Worm (Caenorhabditis elegans): ENCODE results near the gene vit-1.

DNA sequence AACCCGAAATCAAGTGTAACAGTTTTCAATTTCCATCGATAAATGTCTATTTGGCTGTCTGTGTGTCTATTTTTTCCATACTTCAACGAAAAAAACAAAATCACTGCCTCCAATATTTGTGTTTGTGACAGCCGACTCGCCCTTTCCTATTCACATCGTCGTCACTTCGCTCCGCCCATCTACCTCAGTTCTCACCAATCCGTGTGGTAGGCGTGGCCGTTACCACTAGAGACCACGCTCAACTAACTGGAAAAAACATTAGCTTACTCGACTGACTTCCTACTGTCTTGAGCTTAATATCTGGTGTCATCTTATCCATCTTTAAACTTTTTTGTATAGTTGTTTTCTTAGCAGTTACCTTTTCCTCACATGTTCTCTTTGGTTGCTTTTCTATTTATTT lies 17.7 kb downstream of the vit-1 start:
- TF ChIP-seq fos-1 (tag; optimal IDR thresholded peaks at IDR 0.05) (no peak), tra-1 (GFP tag; IDR thresholded peaks at IDR 0.05) (no peak), nhr-6 (tag; optimal IDR thresholded peaks at IDR 0.05) (no peak), ceh-82 (tag; optimal IDR thresholded peaks at IDR 0.05) (no peak), lin-13 (GFP tag; optimal IDR thresholded peaks at IDR 0.05) (no peak), mdl-1 (tag; optimal IDR thresholded peaks at IDR 0.05) (no peak), hif-1 (tag; optimal IDR thresholded peaks at IDR 0.05) (no peak), spr-1 (tag; optimal IDR thresholded peaks at IDR 0.05) (no peak), pha-4 (GFP tag; IDR thresholded peaks at IDR 0.05) (no peak), pha-4 (tag; optimal IDR thresholded peaks at IDR 0.05) (no peak), unc-62 (GFP tag; optimal IDR thresholded peaks at IDR 0.05 in 1 of 2) (peak in 1 of 2 experiments; percentile 4), unc-62 (tag; optimal IDR thresholded peaks at IDR 0.05) (no peak), lsy-2 (tag; optimal IDR thresholded peaks at IDR 0.05) (no peak), nhr-28 (tag; optimal IDR thresholded peaks at IDR 0.05) (no peak), aly-2 (tag; optimal IDR thresholded peaks at IDR 0.05) (no peak), dpl-1 (GFP tag; optimal IDR thresholded peaks at IDR 0.05) (no peak)
